Fruit fly (Drosophila melanogaster) whole organism, embryonic: ENCODE measurements around the gene Cand1.

Experiments
- ATbp ChIP-seq: fragments of 200-800 bp; sonication (Bioruptor generic); optimal IDR thresholded peaks from 2 replicates; lab custom pipeline; 2017; ENCODE audit warnings: missing biosample characterization, mild to moderate bottlenecking, missing genetic modification characterization, missing genetic modification reagents
- B-H1 ChIP-seq: fragments of 200-800 bp; sonication (Bioruptor generic); IDR thresholded peaks from 3 replicates; pipeline ENCODE4 v1.3.6; 2022; ENCODE audit warnings: missing biosample characterization, missing genetic modification characterization
- CG10147 ChIP-seq: fragments of 200-800 bp; sonication (Bioruptor generic); optimal IDR thresholded peaks from 2 replicates; lab custom pipeline; 2019; ENCODE audit warnings: missing biosample characterization, mild to moderate bottlenecking, missing genetic modification characterization, moderate library complexity
- CG10431 ChIP-seq: fragments of 200-800 bp; sonication (Bioruptor generic); optimal IDR thresholded peaks from 3 replicates; lab custom pipeline; 2018; ENCODE audit warnings: missing biosample characterization, mild to moderate bottlenecking, missing genetic modification characterization
- CG11504 ChIP-seq: fragments of 200-800 bp; sonication (Bioruptor generic); optimal IDR thresholded peaks from 3 replicates; lab custom pipeline; 2019; ENCODE audit warnings: missing biosample characterization, mild to moderate bottlenecking, missing genetic modification characterization, moderate library complexity
- CG12219 ChIP-seq: fragments of 200-800 bp; sonication (Bioruptor generic); optimal IDR thresholded peaks from 3 replicates; lab custom pipeline; 2018; ENCODE audit warnings: missing biosample characterization, mild to moderate bottlenecking, missing genetic modification characterization
- CG12391 ChIP-seq: fragments of 200-800 bp; sonication (Bioruptor generic); optimal IDR thresholded peaks from 3 replicates; lab custom pipeline; 2018; ENCODE audit warnings: missing biosample characterization, mild to moderate bottlenecking, missing genetic modification characterization, moderate library complexity
- CG15514 ChIP-seq: fragments of 200-800 bp; sonication (Bioruptor generic); optimal IDR thresholded peaks from 3 replicates; lab custom pipeline; 2017; ENCODE audit warnings: missing biosample characterization, missing genetic modification characterization, mild to moderate bottlenecking, moderate library complexity, missing genetic modification reagents
- CG16813 ChIP-seq: fragments of 200-800 bp; sonication (Bioruptor generic); IDR thresholded peaks from 3 replicates; pipeline ENCODE4 v1.3.6; 2022; ENCODE audit warnings: missing biosample characterization, missing genetic modification characterization; ENCODE audit not compliant: partially characterized antibody
- CG16815 ChIP-seq: fragments of 200-800 bp; sonication (Bioruptor generic); optimal IDR thresholded peaks from 3 replicates; lab custom pipeline; 2017; ENCODE audit warnings: missing biosample characterization, mild to moderate bottlenecking, missing genetic modification characterization
- CG17359 ChIP-seq: fragments of 200-800 bp; sonication (Bioruptor generic); optimal IDR thresholded peaks from 3 replicates; lab custom pipeline; 2018; ENCODE audit warnings: missing biosample characterization, mild to moderate bottlenecking, missing genetic modification characterization, moderate library complexity
- CG17829 ChIP-seq: fragments of 200-800 bp; optimal IDR thresholded peaks from 2 replicates; lab custom pipeline; 2019; ENCODE audit warnings: missing biosample characterization, mild to moderate bottlenecking, missing genetic modification characterization, moderate library complexity
- CG17912 ChIP-seq: fragments of 200-800 bp; sonication (Bioruptor generic); optimal IDR thresholded peaks from 2 replicates; lab custom pipeline; 2018; ENCODE audit warnings: missing biosample characterization, mild to moderate bottlenecking, missing genetic modification characterization
- CG1792 ChIP-seq: fragments of 200-800 bp; sonication (Bioruptor generic); optimal IDR thresholded peaks from 2 replicates; lab custom pipeline; 2016; ENCODE audit warnings: missing biosample characterization, missing genetic modification characterization
- CG32772 ChIP-seq: fragments of 200-800 bp; sonication (Bioruptor generic); IDR thresholded peaks from 2 replicates; pipeline ENCODE4 v1.3.6; 2022; ENCODE audit warnings: missing biosample characterization, missing genetic modification characterization
- CG33557 ChIP-seq: fragments of 200-800 bp; sonication (Bioruptor generic); optimal IDR thresholded peaks from 2 replicates; lab custom pipeline; 2019; ENCODE audit warnings: missing biosample characterization, mild to moderate bottlenecking, missing genetic modification characterization, moderate library complexity
- CG4404 ChIP-seq: fragments of 200-800 bp; sonication (Bioruptor generic); IDR thresholded peaks from 2 replicates; pipeline ENCODE4 v1.3.6; 2022; ENCODE audit warnings: missing biosample characterization, missing genetic modification characterization
- CG4707 ChIP-seq: fragments of 200-800 bp; sonication (Bioruptor generic); optimal IDR thresholded peaks from 2 replicates; lab custom pipeline; 2018; ENCODE audit warnings: missing biosample characterization, mild to moderate bottlenecking, missing genetic modification characterization, moderate library complexity
- CG6272 ChIP-seq: fragments of 200-800 bp; sonication (Bioruptor generic); IDR thresholded peaks from 2 replicates; pipeline ENCODE4 v1.3.6; 2022; ENCODE audit warnings: missing biosample characterization, missing genetic modification characterization
- CG7839 ChIP-seq: fragments of 200-800 bp; sonication (Bioruptor generic); optimal IDR thresholded peaks from 3 replicates; lab custom pipeline; 2018; ENCODE audit warnings: missing biosample characterization, mild to moderate bottlenecking, missing genetic modification characterization, moderate library complexity
- CG7963 ChIP-seq: fragments of 200-800 bp; sonication (Bioruptor generic); IDR thresholded peaks from 3 replicates; pipeline ENCODE4 v1.3.6; 2022; ENCODE audit warnings: missing biosample characterization, missing genetic modification characterization; ENCODE audit not compliant: partially characterized antibody
- CG8089 ChIP-seq: fragments of 200-800 bp; sonication (Bioruptor generic); optimal IDR thresholded peaks from 3 replicates; lab custom pipeline; 2016; ENCODE audit warnings: missing biosample characterization, missing genetic modification characterization
- CG9727 ChIP-seq: fragments of 200-800 bp; sonication (Bioruptor generic); optimal IDR thresholded peaks from 3 replicates; lab custom pipeline; 2017; ENCODE audit warnings: missing biosample characterization, mild to moderate bottlenecking, missing genetic modification characterization
- CTCF ChIP-seq: fragments of 200-800 bp; sonication (Bioruptor generic); optimal IDR thresholded peaks from 2 replicates; lab custom pipeline; 2017; ENCODE audit warnings: missing biosample characterization, mild to moderate bottlenecking, missing genetic modification characterization, moderate library complexity
- Doc2 ChIP-seq: fragments of 200-800 bp; sonication (Bioruptor generic); IDR thresholded peaks from 2 replicates; pipeline ENCODE4 v1.3.6; 2022; ENCODE audit warnings: missing biosample characterization, missing genetic modification characterization
- Doc3 ChIP-seq: fragments of 200-800 bp; sonication (Bioruptor generic); IDR thresholded peaks from 3 replicates; pipeline ENCODE4 v1.3.6; 2022; ENCODE audit warnings: missing biosample characterization, missing genetic modification characterization; ENCODE audit not compliant: partially characterized antibody
- Gsc ChIP-seq: fragments of 200-800 bp; sonication (Bioruptor generic); IDR thresholded peaks from 2 replicates; pipeline ENCODE4 v1.3.6; 2022; ENCODE audit warnings: missing biosample characterization, missing genetic modification characterization
- Lim3 ChIP-seq: fragments of 200-800 bp; sonication (Bioruptor generic); IDR thresholded peaks from 2 replicates; pipeline ENCODE4 v1.3.6; 2022; ENCODE audit warnings: missing biosample characterization, missing genetic modification characterization
- Mrtf ChIP-seq: fragments of 200-800 bp; sonication (Bioruptor generic); IDR thresholded peaks from 3 replicates; pipeline ENCODE4 v1.3.6; 2022; ENCODE audit warnings: missing biosample characterization, missing genetic modification characterization
- Ravus ChIP-seq: fragments of 200-800 bp; sonication (Bioruptor generic); IDR thresholded peaks from 2 replicates; pipeline ENCODE4 v1.3.6; 2022; ENCODE audit warnings: missing biosample characterization, missing genetic modification characterization
- Spps ChIP-seq: fragments of 200-800 bp; sonication (Bioruptor generic); optimal IDR thresholded peaks from 2 replicates; lab custom pipeline; 2018; ENCODE audit warnings: missing biosample characterization, mild to moderate bottlenecking, missing genetic modification characterization
- Stat92E ChIP-seq, 3 experiments: fragments of >200 bp in 2 of 3; fragments of 200-800 bp in 1 of 3; sonication (Bioruptor generic) in 1 of 3; optimal IDR thresholded peaks; 2 replicates each; lab custom pipeline; 2017 to 2019; ENCODE audit warnings: missing biosample characterization in 3 of 3, missing genetic modification characterization in 3 of 3, mild to moderate bottlenecking in 1 of 3, moderate library complexity in 1 of 3
- bigmax ChIP-seq: fragments of 200-800 bp; sonication (Bioruptor generic); optimal IDR thresholded peaks from 2 replicates; lab custom pipeline; 2018; ENCODE audit warnings: missing biosample characterization, mild to moderate bottlenecking, missing genetic modification characterization
- chif ChIP-seq, 2 experiments: fragments of 200-800 bp; sonication (Bioruptor generic); optimal IDR thresholded peaks; 3 replicates each; lab custom pipeline; 2016; ENCODE audit warnings: missing biosample characterization in 2 of 2, missing genetic modification characterization in 2 of 2
- da ChIP-seq: fragments of 200-800 bp; sonication (Bioruptor generic); optimal IDR thresholded peaks from 2 replicates; lab custom pipeline; 2016; ENCODE audit warnings: missing biosample characterization, missing genetic modification characterization
- dati ChIP-seq: fragments of 200-800 bp; sonication (Bioruptor generic); IDR thresholded peaks from 2 replicates; pipeline ENCODE4 v1.3.6; 2022; ENCODE audit warnings: missing biosample characterization, missing genetic modification characterization
- dm ChIP-seq: fragments of 200-800 bp; sonication (Bioruptor generic); optimal IDR thresholded peaks from 3 replicates; lab custom pipeline; 2016; ENCODE audit warnings: missing biosample characterization, missing genetic modification characterization
- dpn ChIP-seq, 2 experiments: fragments of 200-800 bp; sonication (Bioruptor generic); optimal IDR thresholded peaks; 3 replicates each; lab custom pipeline; 2016; ENCODE audit warnings: missing biosample characterization in 2 of 2, missing genetic modification characterization in 2 of 2
- eyg ChIP-seq: fragments of 200-800 bp; sonication (Bioruptor generic); optimal IDR thresholded peaks from 3 replicates; lab custom pipeline; 2016; ENCODE audit warnings: missing biosample characterization, missing genetic modification characterization
- fd96Cb ChIP-seq: fragments of 200-800 bp; sonication (Bioruptor generic); optimal IDR thresholded peaks from 2 replicates; lab custom pipeline; 2018; ENCODE audit warnings: missing biosample characterization, mild to moderate bottlenecking, missing genetic modification characterization, moderate library complexity
- gro ChIP-seq: fragments of 200-800 bp; sonication (Bioruptor generic); optimal IDR thresholded peaks from 2 replicates; lab custom pipeline; 2016; ENCODE audit warnings: missing biosample characterization, missing genetic modification characterization
- h ChIP-seq: fragments of >200 bp; optimal IDR thresholded peaks from 2 replicates; lab custom pipeline; 2017
- kni ChIP-seq: fragments of 200-800 bp; sonication (Bioruptor generic); optimal IDR thresholded peaks from 3 replicates; lab custom pipeline; 2017; ENCODE audit warnings: mild to moderate bottlenecking, missing biosample characterization, missing genetic modification reagents, missing genetic modification characterization
- nom ChIP-seq: fragments of 200-800 bp; sonication (Bioruptor generic); optimal IDR thresholded peaks from 2 replicates; lab custom pipeline; 2017; ENCODE audit warnings: missing biosample characterization, missing genetic modification characterization, mild to moderate bottlenecking, moderate library complexity, missing genetic modification reagents
- pb ChIP-seq: fragments of 200-800 bp; sonication (Bioruptor generic); optimal IDR thresholded peaks from 3 replicates; lab custom pipeline; 2016; ENCODE audit warnings: missing biosample characterization, missing genetic modification characterization
- repo ChIP-seq: fragments of 200-800 bp; sonication (Bioruptor generic); optimal IDR thresholded peaks from 2 replicates; lab custom pipeline; 2016; ENCODE audit warnings: missing biosample characterization, missing genetic modification characterization
- sens ChIP-seq: fragments of 200-800 bp; sonication (Bioruptor generic); peaks from one replicate; lab custom pipeline; 2016; ENCODE audit warnings: missing biosample characterization, missing genetic modification characterization
- seq ChIP-seq: fragments of 200-800 bp; sonication (Bioruptor generic); IDR thresholded peaks from 2 replicates; pipeline ENCODE4 v1.3.6; 2022; ENCODE audit warnings: missing biosample characterization, missing genetic modification characterization
- sug ChIP-seq: fragments of 200-800 bp; optimal IDR thresholded peaks from 2 replicates; lab custom pipeline; 2019; ENCODE audit warnings: missing biosample characterization, mild to moderate bottlenecking, missing genetic modification characterization, moderate library complexity
- toy ChIP-seq: fragments of 200-800 bp; sonication (Bioruptor generic); IDR thresholded peaks from 2 replicates; pipeline ENCODE4 v1.3.6; 2022; ENCODE audit warnings: missing biosample characterization, missing genetic modification characterization
- trem ChIP-seq: fragments of 200-800 bp; optimal IDR thresholded peaks from 3 replicates; lab custom pipeline; 2019; ENCODE audit warnings: missing biosample characterization, mild to moderate bottlenecking, missing genetic modification characterization, moderate library complexity
- trh ChIP-seq: fragments of 200-800 bp; sonication (Bioruptor generic); optimal IDR thresholded peaks from 2 replicates; lab custom pipeline; 2016; ENCODE audit warnings: missing biosample characterization, missing genetic modification characterization

The Cand1 gene

dm6 chr2L:10366525-10366924 lies 4.0 kb upstream of the Cand1 start, which contains the start of gene CG5056 (continued):
- TF ChIP-seq Doc3 (GFP tag; lab: Robert Waterston, UW) (no peak), CG6272 (GFP tag; lab: Robert Waterston, UW) (no peak), Stat92E (GFP tag; optimal IDR thresholded peaks at IDR 0.05; lab: Kevin White, UChicago) (peak in 1 of 3 experiments; percentile 77), repo (no peak), trem (tag; lab: Kevin White, UChicago) (peak; percentile 69), sug (tag; lab: Kevin White, UChicago) (peak; percentile 37), CG8089 (GFP tag; lab: Kevin White, UChicago) (no peak), CG17359 (tag; lab: Kevin White, UChicago) (no peak), chif (GFP tag; optimal IDR thresholded peaks at IDR 0.05; lab: Kevin White, UChicago) (no peak), bigmax (GFP tag; lab: Kevin White, UChicago) (peak; percentile 69), CG7839 (tag; lab: Kevin White, UChicago) (no peak), fd96Cb (tag; lab: Kevin White, UChicago) (no peak), CG32772 (GFP tag; lab: Robert Waterston, UW) (no peak), dpn (GFP tag; optimal IDR thresholded peaks at IDR 0.05; lab: Kevin White, UChicago) (peak in 1 of 2 experiments; percentile 31), CG7963 (GFP tag; lab: Robert Waterston, UW) (no peak), dm (no peak), toy (no peak), h (lab: Kevin White, UChicago) (no peak), Doc2 (no peak), CG16815 (no peak), Ravus (no peak), CG12391 (tag; lab: Kevin White, UChicago) (peak; percentile 47), B-H1 (GFP tag; lab: Robert Waterston, UW) (no peak), CG16813 (no peak), CG1792 (GFP tag; lab: Kevin White, UChicago) (no peak), CG33557 (GFP tag; lab: Kevin White, UChicago) (no peak), CG17912 (GFP tag; lab: Kevin White, UChicago) (peak; percentile 19), da (GFP tag; lab: Kevin White, UChicago) (no peak), sens (GFP tag; lab: Kevin White, UChicago) (peak; percentile 49), kni (GFP tag; lab: Kevin White, UChicago) (no peak), nom (GFP tag; lab: Kevin White, UChicago) (peak; percentile 44), seq (no peak), eyg (GFP tag; lab: Kevin White, UChicago) (no peak), CG15514 (GFP tag; lab: Kevin White, UChicago) (peak; percentile 31), Gsc (GFP tag; lab: Robert Waterston, UW) (no peak), pb (no peak), CG12219 (GFP tag; lab: Kevin White, UChicago) (no peak), CG9727 (GFP tag; lab: Kevin White, UChicago) (no peak), ATbp (GFP tag; lab: Kevin White, UChicago) (no peak), gro (peak; percentile 1), CG11504 (no peak), CG10431 (GFP tag; lab: Kevin White, UChicago) (no peak), Spps (tag; lab: Kevin White, UChicago) (no peak), CG17829 (tag; lab: Kevin White, UChicago) (peak; percentile 47), CTCF (GFP tag; lab: Kevin White, UChicago) (no peak), trh (GFP tag; lab: Kevin White, UChicago) (no peak), Mrtf (GFP tag; lab: Robert Waterston, UW) (no peak), dati (no peak), Lim3 (GFP tag; lab: Robert Waterston, UW) (no peak), CG10147 (GFP tag; lab: Kevin White, UChicago) (peak; percentile 48), CG4707 (GFP tag; lab: Kevin White, UChicago) (no peak), CG4404 (GFP tag; lab: Robert Waterston, UW) (no peak)
